Worm (Caenorhabditis elegans): ENCODE results near the gene Y54G2A.26.
A peak's percentile ranks its signal among the peaks of the same experiment; 100 is the strongest.

Y54G2A.26 gene

DNA sequence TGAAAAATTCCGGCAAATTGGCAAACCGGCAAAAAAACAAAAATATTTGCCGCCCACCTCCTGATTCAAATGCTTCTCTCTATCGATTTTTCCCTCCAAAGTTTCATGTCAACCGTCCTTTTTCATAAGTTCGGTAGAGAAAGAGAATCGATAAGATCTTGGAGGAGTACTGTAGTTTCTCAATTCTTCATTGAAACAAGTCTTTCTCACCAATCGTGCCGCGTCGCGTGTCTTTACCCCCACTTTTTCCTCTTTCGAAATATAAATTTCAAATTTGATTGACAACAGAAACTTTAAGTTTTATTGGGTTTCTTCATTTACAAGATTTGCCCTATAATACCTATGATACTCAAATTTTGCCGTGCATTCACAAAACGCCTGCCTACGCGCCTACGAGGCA, 23.3 kb upstream of the Y54G2A.26 start (continued):
- TF ChIP-seq dpff-1 (tag; optimal IDR thresholded peaks at IDR 0.05) (no peak), Y95B8A.8 (GFP tag; IDR thresholded peaks at IDR 0.05) (no peak)

DNA sequence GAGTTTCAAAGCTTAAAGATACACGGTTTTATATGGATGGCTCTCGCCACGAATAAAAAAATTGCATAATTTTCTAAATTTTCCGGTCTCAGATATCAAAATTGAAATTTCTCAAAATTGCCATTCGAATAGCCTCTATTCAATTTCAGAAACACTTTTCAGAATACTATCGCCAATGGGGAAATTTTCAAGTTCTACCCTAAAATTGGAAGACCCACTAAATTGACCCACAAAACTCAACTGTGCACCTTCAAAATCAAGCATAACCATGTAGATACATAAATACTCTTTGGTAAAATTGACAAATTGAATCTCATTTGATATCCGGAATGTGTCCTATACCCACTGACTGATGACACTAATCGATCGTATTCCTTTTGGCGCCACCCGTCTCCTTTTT, 20.9 kb upstream of the Y54G2A.26 start:
- TF ChIP-seq K12H6.12 (tag; optimal IDR thresholded peaks at IDR 0.05): no peak

DNA sequence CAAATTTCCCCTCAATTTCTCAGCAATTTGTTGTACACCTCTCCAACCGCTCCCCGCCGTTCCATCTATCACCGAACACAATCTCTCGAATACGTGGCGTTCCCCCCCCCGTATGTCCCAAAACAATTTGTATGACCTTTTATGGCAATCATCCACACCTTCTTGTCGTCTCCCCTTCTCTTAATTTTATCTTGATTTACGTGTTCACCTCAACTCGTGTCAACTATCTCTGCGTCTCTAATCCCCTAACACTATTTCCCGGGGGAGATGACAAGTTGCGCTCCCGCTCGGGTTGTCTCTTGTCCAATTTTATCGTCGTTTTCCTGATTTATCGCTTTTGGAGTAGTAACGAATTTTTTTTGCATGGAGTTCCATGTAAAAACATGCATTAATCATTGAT, 19.3 kb upstream of the Y54G2A.26 start:
- TF ChIP-seq nhr-80 (tag; optimal IDR thresholded peaks at IDR 0.05) (peak; percentile 26), B0035.1 (tag; optimal IDR thresholded peaks at IDR 0.05) (no peak), bed-1 (GFP tag; IDR thresholded peaks at IDR 0.05) (no peak), lin-54 (GFP tag; optimal IDR thresholded peaks at IDR 0.05) (no peak), F33H1.4 (GFP tag; IDR thresholded peaks at IDR 0.05) (no peak), nfya-1 (tag; optimal IDR thresholded peaks at IDR 0.05; ENCODE audit: borderline replicate concordance, insufficient read depth) (no peak), die-1 (tag; optimal IDR thresholded peaks at IDR 0.05) (no peak), hmg-1.2 (GFP tag; IDR thresholded peaks at IDR 0.05) (peak; percentile 87), ekl-4 (GFP tag; IDR thresholded peaks at IDR 0.05) (no peak), unc-62 (GFP tag; optimal IDR thresholded peaks at IDR 0.05) (peak; percentile 77), ztf-3 (GFP tag; optimal IDR thresholded peaks at IDR 0.05) (no peak), xnd-1 (tag; optimal IDR thresholded peaks at IDR 0.05) (no peak)

DNA sequence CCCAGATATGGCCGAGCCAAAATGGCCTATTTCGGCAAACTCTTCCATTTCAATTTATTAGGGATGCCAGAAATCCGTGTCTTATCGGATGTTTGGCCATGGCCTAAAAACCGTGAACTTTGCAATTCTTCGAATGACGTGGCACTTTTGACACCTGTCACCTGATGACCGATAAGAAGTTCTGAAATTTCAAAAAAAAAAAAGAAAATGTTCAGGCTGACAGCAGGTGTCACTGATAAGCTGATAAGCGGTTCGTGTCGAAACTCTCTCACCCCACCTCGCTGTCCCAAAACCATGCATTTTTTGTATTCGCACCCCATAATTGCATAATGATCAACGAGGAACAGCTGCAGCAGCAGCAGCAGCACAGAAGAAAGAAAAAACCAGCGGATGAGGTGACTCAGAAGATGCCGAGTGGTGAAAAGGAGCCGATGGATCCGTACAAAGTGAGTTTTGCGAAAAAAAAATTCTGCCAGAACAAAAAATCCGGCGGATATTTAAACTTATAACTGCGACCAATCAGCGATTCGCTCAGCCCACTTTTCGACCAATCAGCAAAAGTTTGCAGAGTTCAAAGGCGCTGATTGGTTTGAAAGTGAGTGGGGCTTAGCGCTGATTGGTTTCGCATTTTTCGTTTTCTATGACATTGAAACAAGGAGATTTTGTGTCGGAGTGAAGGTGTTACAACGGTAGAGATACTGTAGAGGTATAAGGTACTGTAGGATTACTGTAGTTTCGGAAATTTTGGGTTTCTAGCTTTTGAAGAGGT, 17.3 kb upstream of the Y54G2A.26 start, which contains the start of the genes Y54G2A.28 and vrp-1:
Y54G2A.28 (minus strand) TSS at position 48 of the 769 bp plus-strand sequence.
vrp-1 (plus strand) TSS at position 214 of the 769 bp plus-strand sequence.
- TF ChIP-seq F55B11.4 (tag; optimal IDR thresholded peaks at IDR 0.05; ENCODE audit: borderline replicate concordance, insufficient read depth): no peak
- TF ChIP-seq B0261.1 (tag; optimal IDR thresholded peaks at IDR 0.05): no peak
- peak; percentile 94 to 96 for TF ChIP-seq let-607 (tag; optimal IDR thresholded peaks at IDR 0.05)
- peak; percentile 24 for TF ChIP-seq pha-4 (tag; optimal IDR thresholded peaks at IDR 0.05)
- no peak for TF ChIP-seq ztf-28 (GFP tag; IDR thresholded peaks at IDR 0.05)
- TF ChIP-seq ceh-91 (GFP tag; IDR thresholded peaks at IDR 0.05): no peak
- TF ChIP-seq K11D2.4 (GFP tag; IDR thresholded peaks at IDR 0.05): 0 out of 2 replicates have a peak, but pooled peaks have one; percentile 17
- no peak for TF ChIP-seq K12H6.12 (tag; optimal IDR thresholded peaks at IDR 0.05)
- TF ChIP-seq C06A6.2 (GFP tag; conservative IDR thresholded peaks at IDR 0.05): no peak
- no peak for TF ChIP-seq ekl-4 (GFP tag; IDR thresholded peaks at IDR 0.05)
- no peak for TF ChIP-seq Y95B8A.8 (GFP tag; IDR thresholded peaks at IDR 0.05)
- peak; percentile 74; the same call in 1 of the 2 replicates for TF ChIP-seq nfyb-1 (GFP tag; IDR thresholded peaks at IDR 0.05)
- no peak for TF ChIP-seq F39B2.1 (GFP tag; IDR thresholded peaks at IDR 0.05)
- TF ChIP-seq mcd-1 (GFP tag; IDR thresholded peaks at IDR 0.05): 0 out of 2 replicates have a peak, but pooled peaks have one; percentile 25
- TF ChIP-seq lin-40 (tag; optimal IDR thresholded peaks at IDR 0.05): peak; percentile 17
- TF ChIP-seq attf-5 (GFP tag; optimal IDR thresholded peaks at IDR 0.05): peak; percentile 10
- no peak for TF ChIP-seq F49E8.2 (tag; optimal IDR thresholded peaks at IDR 0.05; ENCODE audit: insufficient read depth)
- TF ChIP-seq unc-62 (GFP tag; optimal IDR thresholded peaks at IDR 0.05): peak; percentile 97
- peak; percentile 8 for TF ChIP-seq chd-7 (tag; optimal IDR thresholded peaks at IDR 0.05)
- peak; percentile 56; the same call in 1 of the 2 replicates for TF ChIP-seq cebp-1 (GFP tag; IDR thresholded peaks at IDR 0.05)
- TF ChIP-seq cebp-1 (tag; optimal IDR thresholded peaks at IDR 0.05): peak; percentile 68
- TF ChIP-seq somi-1 (GFP tag; optimal IDR thresholded peaks at IDR 0.05): no peak
- TF ChIP-seq F57C9.4 (tag; optimal IDR thresholded peaks at IDR 0.05): no peak
- no peak for TF ChIP-seq ztf-6 (GFP tag; IDR thresholded peaks at IDR 0.05)
- no peak for TF ChIP-seq ztf-3 (GFP tag; optimal IDR thresholded peaks at IDR 0.05)
- TF ChIP-seq ama-1 (optimal IDR thresholded peaks at IDR 0.05): no peak
- no peak for TF ChIP-seq ama-1 (GFP tag; optimal IDR thresholded peaks at IDR 0.05)
- TF ChIP-seq Y79H2A.3 (GFP tag; conservative IDR thresholded peaks at IDR 0.05): no peak
- no peak for TF ChIP-seq ztf-26 (tag; optimal IDR thresholded peaks at IDR 0.05)
- TF ChIP-seq madf-10 (tag; optimal IDR thresholded peaks at IDR 0.05): peak; percentile 1
- TF ChIP-seq hmg-20 (GFP tag; IDR thresholded peaks at IDR 0.05): no peak
- TF ChIP-seq ceh-58 (GFP tag; IDR thresholded peaks at IDR 0.05): no peak
